Worm (Caenorhabditis elegans): ENCODE measurements around the gene str-249.

str-249 gene

ce11 chrIV:7186756-7187155, at the start of gene str-249:
TSS of gene str-249 (minus strand) at chrIV:7186856.
- TF ChIP-seq aly-1 (tag; optimal IDR thresholded peaks at IDR 0.05): no peak
- TF ChIP-seq hmg-4 (GFP tag; optimal IDR thresholded peaks at IDR 0.05): no peak
- no peak for TF ChIP-seq ceh-36 (tag; optimal IDR thresholded peaks at IDR 0.05)

- TF ChIP-seq hmbx-1 (tag; optimal IDR thresholded peaks at IDR 0.05) (no peak), scrt-1 (GFP tag; IDR thresholded peaks at IDR 0.05) (no peak), ets-7 (tag; optimal IDR thresholded peaks at IDR 0.05) (no peak), ceh-13 (GFP tag; optimal IDR thresholded peaks at IDR 0.05) (no peak), B0310.2 (tag; optimal IDR thresholded peaks at IDR 0.05) (no peak), ama-1 (optimal IDR thresholded peaks at IDR 0.05) (no peak), ceh-36 (tag; optimal IDR thresholded peaks at IDR 0.05) (no peak), F13C5.2 (tag; optimal IDR thresholded peaks at IDR 0.05) (no peak)
Observed at ce11 chrIV:7236248-7236772, 49.7 kb upstream of the str-249 start.

- TF ChIP-seq F13C5.2 (tag; optimal IDR thresholded peaks at IDR 0.05): peak; percentile 74
- TF ChIP-seq sea-1 (GFP tag; conservative IDR thresholded peaks at IDR 0.05): 0 out of 2 replicates have a peak, but pooled peaks have one; percentile 7
- no peak for TF ChIP-seq hmbx-1 (tag; optimal IDR thresholded peaks at IDR 0.05)
- TF ChIP-seq tbx-11 (GFP tag; IDR thresholded peaks at IDR 0.05): peak; percentile 45; the same call in 1 of the 2 replicates
- TF ChIP-seq pes-1 (GFP tag; IDR thresholded peaks at IDR 0.05): no peak
- no peak for TF ChIP-seq aly-1 (tag; optimal IDR thresholded peaks at IDR 0.05)
- peak; percentile 73 for TF ChIP-seq hmg-4 (GFP tag; optimal IDR thresholded peaks at IDR 0.05)
- no peak for TF ChIP-seq ama-1 (optimal IDR thresholded peaks at IDR 0.05)
Observed at ce11 chrIV:7235382-7235917, 48.8 kb upstream of the str-249 start.

ce11 chrIV:7234623-7235022, 48.0 kb upstream of the str-249 start:
- TF ChIP-seq tra-4 (tag; optimal IDR thresholded peaks at IDR 0.05) (no peak), ceh-36 (tag; optimal IDR thresholded peaks at IDR 0.05) (no peak), F13C5.2 (tag; optimal IDR thresholded peaks at IDR 0.05) (no peak), ama-1 (optimal IDR thresholded peaks at IDR 0.05) (no peak), ceh-13 (GFP tag; optimal IDR thresholded peaks at IDR 0.05) (no peak), tbx-37 (GFP tag; conservative IDR thresholded peaks at IDR 0.05) (no peak), hmg-4 (GFP tag; optimal IDR thresholded peaks at IDR 0.05) (no peak), aly-1 (tag; optimal IDR thresholded peaks at IDR 0.05) (no peak), hmbx-1 (tag; optimal IDR thresholded peaks at IDR 0.05) (no peak), B0310.2 (tag; optimal IDR thresholded peaks at IDR 0.05) (no peak), ets-7 (tag; optimal IDR thresholded peaks at IDR 0.05) (no peak), sea-1 (GFP tag; conservative IDR thresholded peaks at IDR 0.05) (no peak), pes-1 (GFP tag; IDR thresholded peaks at IDR 0.05) (no peak), scrt-1 (GFP tag; IDR thresholded peaks at IDR 0.05) (no peak), hnd-1 (tag; optimal IDR thresholded peaks at IDR 0.05) (no peak), flt-1 (GFP tag; IDR thresholded peaks at IDR 0.05) (no peak), tbx-11 (GFP tag; IDR thresholded peaks at IDR 0.05) (no peak)

- TF ChIP-seq flt-1 (GFP tag; IDR thresholded peaks at IDR 0.05) (no peak), ceh-36 (tag; optimal IDR thresholded peaks at IDR 0.05) (no peak), ceh-13 (GFP tag; optimal IDR thresholded peaks at IDR 0.05) (no peak), hnd-1 (tag; optimal IDR thresholded peaks at IDR 0.05) (no peak), pes-1 (GFP tag; IDR thresholded peaks at IDR 0.05) (no peak), ets-7 (tag; optimal IDR thresholded peaks at IDR 0.05) (no peak), tbx-11 (GFP tag; IDR thresholded peaks at IDR 0.05) (no peak), hmg-4 (GFP tag; optimal IDR thresholded peaks at IDR 0.05) (no peak), tra-4 (tag; optimal IDR thresholded peaks at IDR 0.05) (no peak), scrt-1 (GFP tag; IDR thresholded peaks at IDR 0.05) (no peak), F13C5.2 (tag; optimal IDR thresholded peaks at IDR 0.05) (no peak), ama-1 (optimal IDR thresholded peaks at IDR 0.05) (no peak), aly-1 (tag; optimal IDR thresholded peaks at IDR 0.05) (no peak)
Observed at ce11 chrIV:7233566-7234014, 46.9 kb upstream of the str-249 start.

ce11 chrIV:7230935-7231334, 44.3 kb upstream of the str-249 start, which contains the start of gene D2024.4:
TSS of gene D2024.4 (plus strand) at chrIV:7231235.
- no peak for TF ChIP-seq flt-1 (GFP tag; IDR thresholded peaks at IDR 0.05)
- TF ChIP-seq ceh-13 (GFP tag; optimal IDR thresholded peaks at IDR 0.05): no peak
- TF ChIP-seq sea-1 (GFP tag; conservative IDR thresholded peaks at IDR 0.05): no peak
- no peak for TF ChIP-seq ceh-36 (tag; optimal IDR thresholded peaks at IDR 0.05)
- TF ChIP-seq tbx-11 (GFP tag; IDR thresholded peaks at IDR 0.05): no peak
- no peak for TF ChIP-seq ets-7 (tag; optimal IDR thresholded peaks at IDR 0.05)
- TF ChIP-seq pes-1 (GFP tag; IDR thresholded peaks at IDR 0.05): no peak
- no peak for TF ChIP-seq hnd-1 (tag; optimal IDR thresholded peaks at IDR 0.05)
- TF ChIP-seq B0310.2 (tag; optimal IDR thresholded peaks at IDR 0.05): no peak

- TF ChIP-seq hmbx-1 (tag; optimal IDR thresholded peaks at IDR 0.05): no peak
- TF ChIP-seq aly-1 (tag; optimal IDR thresholded peaks at IDR 0.05): no peak
- TF ChIP-seq flt-1 (GFP tag; IDR thresholded peaks at IDR 0.05): no peak
- TF ChIP-seq hmg-4 (GFP tag; optimal IDR thresholded peaks at IDR 0.05): no peak
- peak; percentile 44; the same call in 1 of the 2 replicates for TF ChIP-seq tbx-37 (GFP tag; conservative IDR thresholded peaks at IDR 0.05)
- no peak for TF ChIP-seq sea-1 (GFP tag; conservative IDR thresholded peaks at IDR 0.05)
- TF ChIP-seq pes-1 (GFP tag; IDR thresholded peaks at IDR 0.05): no peak
- no peak for TF ChIP-seq tbx-11 (GFP tag; IDR thresholded peaks at IDR 0.05)
- TF ChIP-seq ceh-36 (tag; optimal IDR thresholded peaks at IDR 0.05): no peak
- TF ChIP-seq B0310.2 (tag; optimal IDR thresholded peaks at IDR 0.05): no peak
- peak; percentile 36 for TF ChIP-seq F13C5.2 (tag; optimal IDR thresholded peaks at IDR 0.05)
- no peak for TF ChIP-seq hnd-1 (tag; optimal IDR thresholded peaks at IDR 0.05)
- TF ChIP-seq tra-4 (tag; optimal IDR thresholded peaks at IDR 0.05): no peak
- no peak for TF ChIP-seq ama-1 (optimal IDR thresholded peaks at IDR 0.05)
- no peak for TF ChIP-seq ets-7 (tag; optimal IDR thresholded peaks at IDR 0.05)
- no peak for TF ChIP-seq ceh-13 (GFP tag; optimal IDR thresholded peaks at IDR 0.05)
- TF ChIP-seq scrt-1 (GFP tag; IDR thresholded peaks at IDR 0.05): no peak
Observed at ce11 chrIV:7230198-7230597, 43.5 kb upstream of the str-249 start, which contains the start of gene cap-1. TSS of gene cap-1 (minus strand) at chrIV:7230223.
